Fruit fly (Drosophila melanogaster): Measurements from ENCODE around the gene DIP-beta.

DIP-beta gene

DNA sequence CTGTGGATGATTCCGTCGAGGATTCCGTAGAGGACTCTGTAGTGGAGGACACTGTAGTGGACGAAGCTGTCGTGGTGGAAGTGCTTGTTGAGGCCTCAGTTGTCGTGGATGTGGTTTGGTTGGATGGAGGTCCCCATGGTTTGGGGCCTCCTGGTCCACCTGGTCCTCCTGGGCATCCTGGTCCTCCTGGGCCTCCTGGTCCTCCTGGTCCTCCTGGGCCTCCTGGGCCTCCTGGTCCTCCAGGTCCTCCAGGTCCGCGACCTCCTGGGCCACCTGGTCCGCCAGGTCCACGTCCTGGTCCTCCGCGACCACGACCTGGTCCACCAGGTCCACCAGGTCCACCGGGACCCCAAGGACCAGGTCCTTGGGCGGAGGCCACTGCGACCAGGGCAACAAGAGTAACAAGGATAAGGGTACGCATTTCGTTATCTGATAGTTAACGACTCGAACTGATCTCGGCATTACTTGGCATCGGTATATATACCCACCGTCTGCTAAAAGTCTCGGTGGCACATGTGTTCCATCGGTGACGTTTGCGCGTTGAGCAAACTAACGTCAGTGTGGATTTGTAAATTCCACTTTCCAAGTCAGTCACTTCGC, 60.6 kb downstream of the DIP-beta start, which contains the start of gene lcs:
TSS of gene lcs (minus strand) at position 457 of the 600 bp plus-strand sequence.
- TF ChIP-seq Hr39 (optimal IDR thresholded peaks at IDR 0.05) (peak; percentile 82), Dll (GFP tag; IDR thresholded peaks at IDR 0.05; ENCODE audit: partially characterized antibody) (no peak), CG15011 (GFP tag; optimal IDR thresholded peaks at IDR 0.05) (no peak)

DNA sequence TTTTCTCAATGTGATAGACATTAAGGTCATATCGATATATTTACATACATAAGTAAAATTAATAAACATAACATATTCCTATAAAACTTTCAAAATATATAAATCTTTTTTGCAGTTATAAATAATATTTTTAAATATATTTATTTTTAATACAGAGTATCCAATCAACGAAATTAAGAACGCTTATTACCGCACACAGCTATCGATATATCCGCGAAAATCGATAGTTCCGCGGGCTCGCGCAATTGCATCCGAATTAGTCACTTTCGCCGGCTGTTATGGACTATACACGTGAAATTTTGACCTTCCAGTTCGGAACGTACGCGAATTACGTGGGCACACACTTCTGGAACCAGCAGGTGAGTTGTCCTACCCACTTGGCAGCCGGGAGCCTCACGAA, 68.8 kb downstream of the DIP-beta start, which contains the start of gene mst:
TSS of gene mst (plus strand) at position 244 of the 400 bp plus-strand sequence.
- TF ChIP-seq Dp (GFP tag; optimal IDR thresholded peaks at IDR 0.05) (peak; percentile 51), amos (GFP tag; IDR thresholded peaks at IDR 0.05; ENCODE audit: partially characterized antibody) (peak; percentile 62), CG5245 (GFP tag; optimal IDR thresholded peaks at IDR 0.05) (no peak), Trl (optimal IDR thresholded peaks at IDR 0.05) (no peak), Trl (GFP tag; optimal IDR thresholded peaks at IDR 0.05) (no peak), CG15269 (tag; optimal IDR thresholded peaks at IDR 0.05) (no peak), ranshi (GFP tag; IDR thresholded peaks at IDR 0.05) (no peak), slou (GFP tag; optimal IDR thresholded peaks at IDR 0.05) (no peak), CG6765 (GFP tag; optimal IDR thresholded peaks at IDR 0.05) (no peak), Awh (GFP tag; IDR thresholded peaks at IDR 0.05) (no peak), mam (GFP tag; optimal IDR thresholded peaks at IDR 0.05) (no peak), CG34376 (GFP tag; optimal IDR thresholded peaks at IDR 0.05) (no peak), HLH4C (GFP tag; IDR thresholded peaks at IDR 0.05; ENCODE audit: partially characterized antibody) (peak; percentile 67), Ssrp (tag; optimal IDR thresholded peaks at IDR 0.05) (no peak), zen2 (GFP tag; IDR thresholded peaks at IDR 0.05; ENCODE audit: partially characterized antibody) (peak; percentile 44; the same call in 1 of the 3 replicates), odd (GFP tag; optimal IDR thresholded peaks at IDR 0.05) (no peak), CG15073 (GFP tag; optimal IDR thresholded peaks at IDR 0.05) (no peak), Six4 (GFP tag; optimal IDR thresholded peaks at IDR 0.05) (no peak), CG2120 (GFP tag; optimal IDR thresholded peaks at IDR 0.05) (no peak), CG18476 (GFP tag; optimal IDR thresholded peaks at IDR 0.05) (no peak), sna (GFP tag; IDR thresholded peaks at IDR 0.05; ENCODE audit: partially characterized antibody) (peak; percentile 73; the same call in 1 of the 2 replicates), pho (GFP tag; optimal IDR thresholded peaks at IDR 0.05) (no peak), CG8388 (GFP tag; optimal IDR thresholded peaks at IDR 0.05) (no peak), ash1 (GFP tag; optimal IDR thresholded peaks at IDR 0.05) (no peak), CG31224 (GFP tag; IDR thresholded peaks at IDR 0.05) (no peak), CG2678 (tag; optimal IDR thresholded peaks at IDR 0.05) (no peak), CG10267 (tag; optimal IDR thresholded peaks at IDR 0.05) (no peak), CG16815 (GFP tag; optimal IDR thresholded peaks at IDR 0.05) (no peak), Dref (GFP tag; IDR thresholded peaks at IDR 0.05) (peak; percentile 64), Rfx (GFP tag; IDR thresholded peaks at IDR 0.05) (no peak), CG4617 (GFP tag; optimal IDR thresholded peaks at IDR 0.05; ENCODE audit: borderline replicate concordance) (no peak), nau (GFP tag; optimal IDR thresholded peaks at IDR 0.05) (no peak), CG18599 (GFP tag; optimal IDR thresholded peaks at IDR 0.05) (no peak), CG34224 (GFP tag; IDR thresholded peaks at IDR 0.05; ENCODE audit: partially characterized antibody) (peak; percentile 70), pfk (GFP tag; optimal IDR thresholded peaks at IDR 0.05) (no peak), zfh2 (GFP tag; optimal IDR thresholded peaks at IDR 0.05) (no peak), wor (GFP tag; IDR thresholded peaks at IDR 0.05) (no peak), sd (tag; optimal IDR thresholded peaks at IDR 0.05) (no peak), Side (GFP tag; optimal IDR thresholded peaks at IDR 0.05) (no peak), ERR (GFP tag; optimal IDR thresholded peaks at IDR 0.05) (no peak), hbn (GFP tag; IDR thresholded peaks at IDR 0.05; ENCODE audit: partially characterized antibody) (peak; percentile 65; the same call in 1 of the 2 replicates), Hsf (GFP tag; optimal IDR thresholded peaks at IDR 0.05) (no peak), CG9215 (GFP tag; IDR thresholded peaks at IDR 0.05) (no peak), Atf6 (GFP tag; IDR thresholded peaks at IDR 0.05) (no peak), CG14667 (GFP tag; IDR thresholded peaks at IDR 0.05) (no peak), CG7987 (GFP tag; optimal IDR thresholded peaks at IDR 0.05) (no peak)

Data from whole organism, embryonic.